Fruit fly (Drosophila melanogaster): ENCODE results near the gene Nup358.

- TF ChIP-seq psq (optimal IDR thresholded peaks at IDR 0.05) (no peak), usp (GFP tag; optimal IDR thresholded peaks at IDR 0.05) (no peak), CG8478 (optimal IDR thresholded peaks at IDR 0.05) (no peak), pan (optimal IDR thresholded peaks at IDR 0.05) (no peak), EcR (GFP tag; optimal IDR thresholded peaks at IDR 0.05) (no peak)
These were observed 38.0 kb downstream of the Nup358 start, which contains the start of gene CG13658 for dm6 chr3R:25287128-25287527.

Measured in whole organism.